Fruit fly (Drosophila melanogaster): ENCODE results near the gene CG43251.

DNA sequence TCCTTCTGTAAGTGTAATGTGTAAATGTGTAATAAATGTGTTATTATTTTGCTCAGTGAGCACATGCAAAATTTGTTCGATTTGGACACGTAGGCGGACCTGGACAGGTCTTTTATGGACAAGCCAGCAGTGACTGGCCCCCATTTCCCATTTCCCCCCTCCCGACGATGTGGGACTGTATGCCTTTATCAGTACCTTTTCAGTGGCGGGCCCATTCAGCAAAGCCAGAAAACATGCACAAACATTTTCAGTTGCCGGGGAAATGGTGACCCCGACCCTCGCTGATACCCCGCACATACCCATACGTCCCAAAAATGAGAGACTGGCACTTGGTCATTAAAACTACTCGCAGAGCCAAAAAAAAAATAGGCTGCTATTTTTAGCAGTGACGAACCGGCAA lies 22.4 kb upstream of the CG43251 start:
- TF ChIP-seq h (optimal IDR thresholded peaks at IDR 0.05), result no peak
- no peak for TF ChIP-seq ttk (optimal IDR thresholded peaks at IDR 0.05)
- no peak for TF ChIP-seq Sin3A (optimal IDR thresholded peaks at IDR 0.05)
- TF ChIP-seq psq (optimal IDR thresholded peaks at IDR 0.05), result no peak

Measured in Kc167 (cell line).